Worm (Caenorhabditis elegans): ENCODE measurements around the gene aqp-11.

Gene aqp-11

ce11 chrIII:13721066-13721465, 48.0 kb downstream of the aqp-11 start (continued):
- TF ChIP-seq ceh-44 (GFP tag; IDR thresholded peaks at IDR 0.05) = 0 out of 2 replicates have a peak, but pooled peaks have one; percentile 14
- no peak for TF ChIP-seq skn-1 (tag; optimal IDR thresholded peaks at IDR 0.05)
- peak; percentile 74 for TF ChIP-seq T26A8.4 (GFP tag; IDR thresholded peaks at IDR 0.05)
- TF ChIP-seq ceh-28 (tag; optimal IDR thresholded peaks at IDR 0.05) = no peak
- no peak for TF ChIP-seq F44E2.7 (GFP tag; IDR thresholded peaks at IDR 0.05)
- no peak for TF ChIP-seq zfp-3 (GFP tag; conservative IDR thresholded peaks at IDR 0.05)
- no peak for TF ChIP-seq snpc-4 (tag; optimal IDR thresholded peaks at IDR 0.05)
- no peak for TF ChIP-seq D1046.2 (GFP tag; IDR thresholded peaks at IDR 0.05)
- TF ChIP-seq lin-38 (GFP tag; IDR thresholded peaks at IDR 0.05) = no peak; the same call in 1 of the 2 replicates
- peak; percentile 9 for TF ChIP-seq rbr-2 (tag; optimal IDR thresholded peaks at IDR 0.05)
- no peak for TF ChIP-seq vab-7 (GFP tag; IDR thresholded peaks at IDR 0.05)
- TF ChIP-seq ceh-62 (tag; optimal IDR thresholded peaks at IDR 0.05) = no peak
- TF ChIP-seq nhr-76 (tag; optimal IDR thresholded peaks at IDR 0.05) = no peak
- peak; percentile 63; the same call in 1 of the 2 replicates for TF ChIP-seq lim-7 (GFP tag; IDR thresholded peaks at IDR 0.05)
- TF ChIP-seq F26F4.8 (GFP tag; conservative IDR thresholded peaks at IDR 0.05) = no peak
- no peak for TF ChIP-seq lin-13 (GFP tag; optimal IDR thresholded peaks at IDR 0.05)
- no peak for TF ChIP-seq unc-39 (tag; optimal IDR thresholded peaks at IDR 0.05)
- TF ChIP-seq zip-2 (tag; optimal IDR thresholded peaks at IDR 0.05) = no peak
- TF ChIP-seq ztf-7 (tag; optimal IDR thresholded peaks at IDR 0.05) = no peak
- no peak for TF ChIP-seq nhr-41 (GFP tag; IDR thresholded peaks at IDR 0.05)
- no peak; the same call in 1 of the 2 replicates for TF ChIP-seq hmg-1.1 (GFP tag; IDR thresholded peaks at IDR 0.05)
- TF ChIP-seq dpl-1 (GFP tag; optimal IDR thresholded peaks at IDR 0.05) = no peak
- TF ChIP-seq ces-1 (GFP tag; optimal IDR thresholded peaks at IDR 0.05) = no peak
- TF ChIP-seq Y105C5A.15 (GFP tag; IDR thresholded peaks at IDR 0.05) = no peak
- TF ChIP-seq ceh-32 (tag; optimal IDR thresholded peaks at IDR 0.05; ENCODE audit: poor library complexity) = no peak
- TF ChIP-seq nhr-111 (GFP tag; optimal IDR thresholded peaks at IDR 0.05) = no peak
- TF ChIP-seq zip-11 (GFP tag; IDR thresholded peaks at IDR 0.05) = no peak
- no peak for TF ChIP-seq daf-19 (GFP tag; conservative IDR thresholded peaks at IDR 0.05)
- no peak for TF ChIP-seq daf-12 (tag; optimal IDR thresholded peaks at IDR 0.05)
- TF ChIP-seq attf-4 (tag; optimal IDR thresholded peaks at IDR 0.05) = no peak
- TF ChIP-seq aha-1 (tag) = peak; percentile 88
- no peak for TF ChIP-seq nhr-77 (tag; optimal IDR thresholded peaks at IDR 0.05)
- TF ChIP-seq ceh-82 (tag; optimal IDR thresholded peaks at IDR 0.05) = no peak
- TF ChIP-seq madf-9 (GFP tag; conservative IDR thresholded peaks at IDR 0.05) = no peak
- no peak for TF ChIP-seq fos-1 (tag; optimal IDR thresholded peaks at IDR 0.05)
- peak; percentile 56 for TF ChIP-seq pha-4 (GFP tag; IDR thresholded peaks at IDR 0.05)
- no peak for TF ChIP-seq pha-4 (tag; optimal IDR thresholded peaks at IDR 0.05)
- TF ChIP-seq F37D6.2 (tag; optimal IDR thresholded peaks at IDR 0.05) = no peak
- peak; percentile 10 for TF ChIP-seq nhr-6 (tag; optimal IDR thresholded peaks at IDR 0.05)
- peak; percentile 11 for TF ChIP-seq mxl-3 (GFP tag; optimal IDR thresholded peaks at IDR 0.05)
- TF ChIP-seq unc-62 (GFP tag; optimal IDR thresholded peaks at IDR 0.05 in 1 of 2) = no peak
- no peak for TF ChIP-seq unc-62 (tag; optimal IDR thresholded peaks at IDR 0.05)
- peak; percentile 83 for TF ChIP-seq egl-43 (GFP tag; IDR thresholded peaks at IDR 0.05)
- no peak for TF ChIP-seq nhr-10 (tag; optimal IDR thresholded peaks at IDR 0.05)
- TF ChIP-seq gei-8 (GFP tag; optimal IDR thresholded peaks at IDR 0.05) = no peak
- no peak for TF ChIP-seq zfp-2 (tag; optimal IDR thresholded peaks at IDR 0.05)
- no peak for TF ChIP-seq aly-2 (tag; optimal IDR thresholded peaks at IDR 0.05)
- TF ChIP-seq egl-27 (tag; optimal IDR thresholded peaks at IDR 0.05) = no peak
- no peak for TF ChIP-seq fkh-10 (GFP tag; optimal IDR thresholded peaks at IDR 0.05)
- TF ChIP-seq ceh-20 (GFP tag; IDR thresholded peaks at IDR 0.05) = peak; percentile 30; the same call in 1 of the 2 replicates
- TF ChIP-seq mdt-29 (GFP tag; IDR thresholded peaks at IDR 0.05) = 0 out of 2 replicates have a peak, but pooled peaks have one; percentile 12
- no peak for TF ChIP-seq unc-130 (GFP tag; optimal IDR thresholded peaks at IDR 0.05)
- 0 out of 2 replicates have a peak, but pooled peaks have one; percentile 5 for TF ChIP-seq Y48G9A.11 (GFP tag; IDR thresholded peaks at IDR 0.05)
- TF ChIP-seq F49E8.2 (tag; optimal IDR thresholded peaks at IDR 0.05; ENCODE audit: borderline replicate concordance) = no peak

All from whole organism, L4 larva.